Worm (Caenorhabditis elegans): ENCODE data around the gene sams-3.

The sams-3 gene

ce11 chrIV:5816466-5816865 is 32.0 kb upstream of the sams-3 start:
- TF ChIP-seq T22C8.4 (GFP tag; IDR thresholded peaks at IDR 0.05) (no peak), klf-2 (GFP tag; conservative IDR thresholded peaks at IDR 0.05) (no peak), tab-1 (GFP tag; IDR thresholded peaks at IDR 0.05) (no peak), ztf-23 (GFP tag; IDR thresholded peaks at IDR 0.05) (no peak), flt-1 (GFP tag; IDR thresholded peaks at IDR 0.05) (no peak), cog-1 (tag; optimal IDR thresholded peaks at IDR 0.05) (no peak), med-1 (GFP tag; optimal IDR thresholded peaks at IDR 0.05; ENCODE audit: insufficient read depth) (no peak), ztf-29 (GFP tag; IDR thresholded peaks at IDR 0.05) (no peak), ref-1 (GFP tag; conservative IDR thresholded peaks at IDR 0.05) (no peak)

ce11 chrIV:5817459-5817858 is 31.0 kb upstream of the sams-3 start:
- TF ChIP-seq tab-1 (GFP tag; IDR thresholded peaks at IDR 0.05) (no peak), med-1 (GFP tag; optimal IDR thresholded peaks at IDR 0.05; ENCODE audit: insufficient read depth) (no peak), ztf-29 (GFP tag; IDR thresholded peaks at IDR 0.05) (no peak), cog-1 (tag; optimal IDR thresholded peaks at IDR 0.05) (peak; percentile 55), ref-1 (GFP tag; conservative IDR thresholded peaks at IDR 0.05) (no peak), ztf-23 (GFP tag; IDR thresholded peaks at IDR 0.05) (no peak), T22C8.4 (GFP tag; IDR thresholded peaks at IDR 0.05) (no peak), klf-2 (GFP tag; conservative IDR thresholded peaks at IDR 0.05) (no peak), flt-1 (GFP tag; IDR thresholded peaks at IDR 0.05) (no peak)

ce11 chrIV:5820056-5820799 is 28.2 kb upstream of the sams-3 start:
- TF ChIP-seq ztf-29 (GFP tag; IDR thresholded peaks at IDR 0.05): no peak
- no peak for TF ChIP-seq ref-1 (GFP tag; conservative IDR thresholded peaks at IDR 0.05)
- no peak for TF ChIP-seq klf-2 (GFP tag; conservative IDR thresholded peaks at IDR 0.05)
- no peak for TF ChIP-seq med-1 (GFP tag; optimal IDR thresholded peaks at IDR 0.05; ENCODE audit: insufficient read depth)
- TF ChIP-seq cog-1 (tag; optimal IDR thresholded peaks at IDR 0.05): no peak
- no peak for TF ChIP-seq ztf-23 (GFP tag; IDR thresholded peaks at IDR 0.05)
- no peak for TF ChIP-seq flt-1 (GFP tag; IDR thresholded peaks at IDR 0.05)
- no peak for TF ChIP-seq tab-1 (GFP tag; IDR thresholded peaks at IDR 0.05)
- TF ChIP-seq T22C8.4 (GFP tag; IDR thresholded peaks at IDR 0.05): no peak

ce11 chrIV:5820953-5821352 is 27.5 kb upstream of the sams-3 start:
- no peak for TF ChIP-seq ztf-29 (GFP tag; IDR thresholded peaks at IDR 0.05)
- no peak for TF ChIP-seq flt-1 (GFP tag; IDR thresholded peaks at IDR 0.05)
- no peak for TF ChIP-seq ref-1 (GFP tag; conservative IDR thresholded peaks at IDR 0.05)
- no peak for TF ChIP-seq T22C8.4 (GFP tag; IDR thresholded peaks at IDR 0.05)
- no peak for TF ChIP-seq ztf-23 (GFP tag; IDR thresholded peaks at IDR 0.05)
- no peak for TF ChIP-seq tab-1 (GFP tag; IDR thresholded peaks at IDR 0.05)
- no peak for TF ChIP-seq cog-1 (tag; optimal IDR thresholded peaks at IDR 0.05)
- no peak for TF ChIP-seq med-1 (GFP tag; optimal IDR thresholded peaks at IDR 0.05; ENCODE audit: insufficient read depth)
- no peak for TF ChIP-seq klf-2 (GFP tag; conservative IDR thresholded peaks at IDR 0.05)

- TF ChIP-seq T22C8.4 (GFP tag; IDR thresholded peaks at IDR 0.05): no peak
- no peak for TF ChIP-seq ztf-23 (GFP tag; IDR thresholded peaks at IDR 0.05)
- no peak for TF ChIP-seq flt-1 (GFP tag; IDR thresholded peaks at IDR 0.05)
- no peak for TF ChIP-seq cog-1 (tag; optimal IDR thresholded peaks at IDR 0.05)
- TF ChIP-seq tab-1 (GFP tag; IDR thresholded peaks at IDR 0.05): no peak
- no peak for TF ChIP-seq ztf-29 (GFP tag; IDR thresholded peaks at IDR 0.05)
- no peak for TF ChIP-seq ref-1 (GFP tag; conservative IDR thresholded peaks at IDR 0.05)
- TF ChIP-seq klf-2 (GFP tag; conservative IDR thresholded peaks at IDR 0.05): no peak
- TF ChIP-seq med-1 (GFP tag; optimal IDR thresholded peaks at IDR 0.05; ENCODE audit: insufficient read depth): no peak
These were observed 26.5 kb upstream of the sams-3 start for ce11 chrIV:5821997-5822396.

ce11 chrIV:5824493-5824892 is 24.0 kb upstream of the sams-3 start, which contains the start of gene egal-1:
Gene egal-1, plus strand, starts transcription at chrIV:5824793.
- TF ChIP-seq flt-1 (GFP tag; IDR thresholded peaks at IDR 0.05) (no peak), ref-1 (GFP tag; conservative IDR thresholded peaks at IDR 0.05) (no peak), cog-1 (tag; optimal IDR thresholded peaks at IDR 0.05) (no peak), ztf-23 (GFP tag; IDR thresholded peaks at IDR 0.05) (no peak), med-1 (GFP tag; optimal IDR thresholded peaks at IDR 0.05; ENCODE audit: insufficient read depth) (no peak), ztf-29 (GFP tag; IDR thresholded peaks at IDR 0.05) (no peak), tab-1 (GFP tag; IDR thresholded peaks at IDR 0.05) (no peak), T22C8.4 (GFP tag; IDR thresholded peaks at IDR 0.05) (no peak), klf-2 (GFP tag; conservative IDR thresholded peaks at IDR 0.05) (no peak)

ce11 chrIV:5832801-5833200 is 15.7 kb upstream of the sams-3 start:
- TF ChIP-seq T22C8.4 (GFP tag; IDR thresholded peaks at IDR 0.05) (no peak), ztf-23 (GFP tag; IDR thresholded peaks at IDR 0.05) (no peak), klf-2 (GFP tag; conservative IDR thresholded peaks at IDR 0.05) (no peak), tab-1 (GFP tag; IDR thresholded peaks at IDR 0.05) (no peak), med-1 (GFP tag; optimal IDR thresholded peaks at IDR 0.05; ENCODE audit: insufficient read depth) (no peak), ztf-29 (GFP tag; IDR thresholded peaks at IDR 0.05) (no peak), flt-1 (GFP tag; IDR thresholded peaks at IDR 0.05) (no peak), cog-1 (tag; optimal IDR thresholded peaks at IDR 0.05) (no peak), ref-1 (GFP tag; conservative IDR thresholded peaks at IDR 0.05) (no peak)

- no peak for TF ChIP-seq ref-1 (GFP tag; conservative IDR thresholded peaks at IDR 0.05)
- TF ChIP-seq ztf-23 (GFP tag; IDR thresholded peaks at IDR 0.05): no peak
- no peak for TF ChIP-seq ztf-29 (GFP tag; IDR thresholded peaks at IDR 0.05)
- TF ChIP-seq tab-1 (GFP tag; IDR thresholded peaks at IDR 0.05): no peak
- TF ChIP-seq klf-2 (GFP tag; conservative IDR thresholded peaks at IDR 0.05): no peak
- no peak for TF ChIP-seq flt-1 (GFP tag; IDR thresholded peaks at IDR 0.05)
- TF ChIP-seq med-1 (GFP tag; optimal IDR thresholded peaks at IDR 0.05; ENCODE audit: insufficient read depth): no peak
- TF ChIP-seq T22C8.4 (GFP tag; IDR thresholded peaks at IDR 0.05): no peak
- no peak for TF ChIP-seq cog-1 (tag; optimal IDR thresholded peaks at IDR 0.05)
These were observed 14.3 kb upstream of the sams-3 start for ce11 chrIV:5834182-5834581.

- TF ChIP-seq T22C8.4 (GFP tag; IDR thresholded peaks at IDR 0.05): no peak
- no peak for TF ChIP-seq klf-2 (GFP tag; conservative IDR thresholded peaks at IDR 0.05)
- TF ChIP-seq tab-1 (GFP tag; IDR thresholded peaks at IDR 0.05): no peak
- no peak for TF ChIP-seq ztf-29 (GFP tag; IDR thresholded peaks at IDR 0.05)
- TF ChIP-seq med-1 (GFP tag; optimal IDR thresholded peaks at IDR 0.05; ENCODE audit: insufficient read depth): no peak
- TF ChIP-seq ref-1 (GFP tag; conservative IDR thresholded peaks at IDR 0.05): no peak
- no peak for TF ChIP-seq cog-1 (tag; optimal IDR thresholded peaks at IDR 0.05)
- no peak for TF ChIP-seq ztf-23 (GFP tag; IDR thresholded peaks at IDR 0.05)
- no peak for TF ChIP-seq flt-1 (GFP tag; IDR thresholded peaks at IDR 0.05)
These were observed 9.3 kb upstream of the sams-3 start, which contains the start of gene C06E7.2 for ce11 chrIV:5839178-5839577. Gene C06E7.2, plus strand, starts transcription at chrIV:5839478.
